Worm (Caenorhabditis elegans) whole organism, L1 larva: Measurements from ENCODE around the gene Y38H8A.2.
A peak's percentile ranks its signal among the peaks of the same experiment; 100 is the strongest.

Experiments used
- C16A3.4 ChIP-seq: fragments of 150-350 bp; optimal IDR thresholded peaks from 2 replicates; lab custom pipeline; 2014; ENCODE audit warnings: missing biosample characterization, missing genetic modification characterization
- C34B4.2 ChIP-seq: sonication (generic microtip); optimal IDR thresholded peaks from 2 replicates; lab custom pipeline; 2017; ENCODE audit warnings: mild to moderate bottlenecking, missing genetic modification characterization, missing compliant biosample characterization
- aha-1 ChIP-seq: fragments of 150-350 bp; optimal IDR thresholded peaks from 2 replicates; lab custom pipeline; 2014; ENCODE audit warnings: missing biosample characterization, missing genetic modification characterization
- alr-1 ChIP-seq: fragments of 200-800 bp; sonication (Bioruptor generic); optimal IDR thresholded peaks from 2 replicates; lab custom pipeline; 2018; ENCODE audit warnings: borderline replicate concordance, mild to moderate bottlenecking, missing genetic modification characterization, missing compliant biosample characterization
- blmp-1 ChIP-seq: fragments of 150-350 bp; optimal IDR thresholded peaks from 2 replicates; lab custom pipeline; 2014; ENCODE audit warnings: missing biosample characterization, missing genetic modification characterization
- ceh-8 ChIP-seq: fragments of 200-800 bp; sonication (Bioruptor generic); optimal IDR thresholded peaks from 2 replicates; lab custom pipeline; 2018; ENCODE audit warnings: mild to moderate bottlenecking, missing genetic modification characterization, moderate library complexity, missing compliant biosample characterization
- ceh-88 ChIP-seq: fragments of 200-800 bp; sonication (Bioruptor generic); IDR thresholded peaks from 2 replicates; pipeline ENCODE4 v1.3.6; 2022; ENCODE audit warnings: missing genetic modification characterization, missing compliant biosample characterization
- dpl-1 ChIP-seq, 3 experiments: fragments of 150-350 bp in 2 of 3; sonication (generic microtip) in 1 of 3; optimal IDR thresholded peaks; 2 replicates each; lab custom pipeline; 2014 to 2017; ENCODE audit warnings: missing biosample characterization in 3 of 3, missing genetic modification characterization in 3 of 3, missing genetic modification reagents in 3 of 3
- efl-1 ChIP-seq, 4 experiments: fragments of 150-350 bp; optimal IDR thresholded peaks in 3 of 4; peaks in 1 of 4; 1 replicate in 1 of 4; 2 replicates in 3 of 4; lab custom pipeline; 2014; ENCODE audit warnings: missing biosample characterization in 2 of 4, missing genetic modification characterization in 2 of 4, missing genetic modification reagents in 2 of 4
- egl-13 ChIP-seq: sonication (generic microtip); optimal IDR thresholded peaks from 2 replicates; lab custom pipeline; 2016; ENCODE audit warnings: missing genotype, missing genetic modification reagents, missing genetic modification characterization, missing compliant biosample characterization
- elt-2 ChIP-seq: sonication (generic microtip); optimal IDR thresholded peaks from 2 replicates; lab custom pipeline; 2016; ENCODE audit warnings: missing genetic modification characterization, mild to moderate bottlenecking, inconsistent platforms, missing compliant biosample characterization, missing genetic modification reagents
- elt-3 ChIP-seq, 6 experiments: fragments of 150-350 bp in 1 of 6; sonication (generic microtip); optimal IDR thresholded peaks; 2 replicates each; lab custom pipeline; 2017 to 2018; ENCODE audit warnings: missing biosample characterization in 6 of 6, missing genetic modification characterization in 6 of 6, inconsistent platforms in 1 of 6
- ets-5 ChIP-seq: fragments of 200-800 bp; sonication (Bioruptor generic); IDR thresholded peaks from 2 replicates; pipeline ENCODE4 v1.3.6; 2022; ENCODE audit warnings: missing genetic modification characterization, missing compliant biosample characterization
- fkh-10 ChIP-seq: sonication (generic microtip); optimal IDR thresholded peaks from 2 replicates; lab custom pipeline; 2017; ENCODE audit warnings: missing biosample characterization, missing genetic modification reagents, missing genetic modification characterization
- fos-1 ChIP-seq: fragments of 150-350 bp; optimal IDR thresholded peaks from 2 replicates; lab custom pipeline; 2014; ENCODE audit warnings: missing biosample characterization, missing genetic modification characterization
- irx-1 ChIP-seq: sonication (generic microtip); optimal IDR thresholded peaks from 2 replicates; lab custom pipeline; 2016; ENCODE audit warnings: missing genetic modification characterization, missing compliant biosample characterization
- lin-13 ChIP-seq: fragments of 150-350 bp; optimal IDR thresholded peaks from 2 replicates; lab custom pipeline; 2014; ENCODE audit warnings: missing biosample characterization, missing genetic modification reagents, missing genetic modification characterization
- lin-14 ChIP-seq: fragments of 200-800 bp; sonication (Bioruptor generic); optimal IDR thresholded peaks from 2 replicates; lab custom pipeline; 2018; ENCODE audit warnings: mild to moderate bottlenecking, missing genetic modification characterization, moderate library complexity, missing compliant biosample characterization
- lir-3 ChIP-seq: sonication (generic microtip); optimal IDR thresholded peaks from 2 replicates; lab custom pipeline; 2016; ENCODE audit warnings: mild to moderate bottlenecking, missing genetic modification characterization, moderate library complexity, missing compliant biosample characterization; ENCODE audit not compliant: poor library complexity
- lsy-2 ChIP-seq, 2 experiments: fragments of 150-350 bp; optimal IDR thresholded peaks; 2 replicates each; lab custom pipeline; 2014; ENCODE audit warnings: missing biosample characterization in 2 of 2, missing genetic modification characterization in 2 of 2
- mep-1 ChIP-seq: fragments of 150-350 bp; optimal IDR thresholded peaks from 2 replicates; lab custom pipeline; 2014; ENCODE audit warnings: missing biosample characterization, missing genetic modification characterization
- nhr-11 ChIP-seq: fragments of 150-350 bp; optimal IDR thresholded peaks from 2 replicates; lab custom pipeline; 2014; ENCODE audit warnings: missing biosample characterization, missing genetic modification characterization
- nhr-47 ChIP-seq: sonication (generic microtip); optimal IDR thresholded peaks from 2 replicates; lab custom pipeline; 2016; ENCODE audit warnings: mild to moderate bottlenecking, missing genetic modification characterization, moderate library complexity, missing compliant biosample characterization
- nhr-71 ChIP-seq: sonication (generic microtip); optimal IDR thresholded peaks from 2 replicates; lab custom pipeline; 2016; ENCODE audit warnings: mild to moderate bottlenecking, missing genetic modification characterization, moderate library complexity, missing compliant biosample characterization
- nhr-76 ChIP-seq: sonication (generic microtip); optimal IDR thresholded peaks from 2 replicates; lab custom pipeline; 2017; ENCODE audit warnings: missing biosample characterization, missing genetic modification characterization
- nhr-77 ChIP-seq: fragments of 150-350 bp; optimal IDR thresholded peaks from 2 replicates; lab custom pipeline; 2014; ENCODE audit warnings: missing biosample characterization, missing genetic modification characterization
- nhr-85 ChIP-seq: sonication (generic microtip); peaks from one replicate; lab custom pipeline; 2016; ENCODE audit warnings: missing genetic modification characterization, inconsistent platforms, missing compliant biosample characterization
- nhr-90 ChIP-seq: sonication (generic microtip); optimal IDR thresholded peaks from 2 replicates; lab custom pipeline; 2016; ENCODE audit warnings: mild to moderate bottlenecking, missing genetic modification characterization, missing compliant biosample characterization; ENCODE audit not compliant: poor library complexity
- pqm-1 ChIP-seq: sonication (generic microtip); optimal IDR thresholded peaks from 3 replicates; lab custom pipeline; 2017; ENCODE audit warnings: missing biosample characterization, missing genetic modification characterization
- rnt-1 ChIP-seq: sonication (generic microtip); optimal IDR thresholded peaks from 2 replicates; lab custom pipeline; 2016; ENCODE audit warnings: mild to moderate bottlenecking, missing genetic modification characterization, moderate library complexity, missing compliant biosample characterization
- snpc-4 ChIP-seq: fragments of 150-350 bp; optimal IDR thresholded peaks from 2 replicates; lab custom pipeline; 2014; ENCODE audit warnings: missing biosample characterization, missing genetic modification characterization
- snu-23 ChIP-seq: sonication (generic microtip); optimal IDR thresholded peaks from 2 replicates; lab custom pipeline; 2016; ENCODE audit warnings: missing genetic modification characterization, missing compliant biosample characterization
- swsn-7 ChIP-seq: sonication (generic microtip); optimal IDR thresholded peaks from 2 replicates; lab custom pipeline; 2016; ENCODE audit warnings: missing genetic modification characterization, missing compliant biosample characterization
- unc-130 ChIP-seq: fragments of 150-350 bp; optimal IDR thresholded peaks from 2 replicates; lab custom pipeline; 2017; ENCODE audit warnings: missing biosample characterization, missing genetic modification characterization, inconsistent platforms
- unc-30 ChIP-seq: sonication (generic microtip); optimal IDR thresholded peaks from 2 replicates; lab custom pipeline; 2017; ENCODE audit warnings: missing biosample characterization, missing genetic modification characterization
- unc-62 ChIP-seq: fragments of 150-350 bp; optimal IDR thresholded peaks from 2 replicates; lab custom pipeline; 2014; ENCODE audit warnings: missing biosample characterization, missing genetic modification reagents, missing genetic modification characterization
- vab-15 ChIP-seq: sonication (generic microtip); optimal IDR thresholded peaks from 2 replicates; lab custom pipeline; 2017; ENCODE audit warnings: missing genotype, mild to moderate bottlenecking, missing genetic modification characterization, missing compliant biosample characterization
- zip-4 ChIP-seq: fragments of 200-800 bp; sonication (Bioruptor generic); optimal IDR thresholded peaks from 2 replicates; lab custom pipeline; 2018; ENCODE audit warnings: mild to moderate bottlenecking, missing genetic modification characterization, moderate library complexity, missing compliant biosample characterization

Gene Y38H8A.2

ce11 chrIV:13487596-13487995 lies 13.4 kb downstream of the Y38H8A.2 start:
- TF ChIP-seq nhr-85: peak; percentile 1
- no peak for TF ChIP-seq pqm-1 (tag; lab: Kevin White, UChicago)
- no peak for TF ChIP-seq C16A3.4 (tag; lab: Kevin White, UChicago)

- TF ChIP-seq lin-14 (GFP tag; lab: Kevin White, UChicago) (no peak), rnt-1 (no peak), unc-30 (tag; lab: Kevin White, UChicago) (no peak), nhr-85 (no peak), snpc-4 (no peak), elt-3 (tag; optimal IDR thresholded peaks at IDR 0.05; lab: Kevin White, UChicago) (no peak), zip-4 (no peak), alr-1 (tag; lab: Kevin White, UChicago) (no peak), elt-2 (tag; lab: Kevin White, UChicago) (no peak), lir-3 (tag; lab: Kevin White, UChicago) (no peak)
Observed at ce11 chrIV:13492271-13492670, 18.0 kb downstream of the Y38H8A.2 start, which contains the start of gene Y45F10A.7. Gene Y45F10A.7 (plus strand): TSS chrIV:13492571.

- TF ChIP-seq irx-1 (tag; lab: Kevin White, UChicago) (no peak), efl-1 (optimal IDR thresholded peaks at IDR 0.05; lab: Kevin White, UChicago) (no peak), efl-1 (GFP tag; optimal IDR thresholded peaks at IDR 0.05 in 1 of 2; lab: Kevin White, UChicago) (peak in 1 of 2 experiments; percentile 90)
Observed at ce11 chrIV:13493719-13494118, 19.5 kb downstream of the Y38H8A.2 start.

ce11 chrIV:13502806-13503363 lies 28.7 kb downstream of the Y38H8A.2 start, which contains the start of gene tbc-9:
Gene tbc-9 (minus strand): TSS chrIV:13502856.
- TF ChIP-seq ceh-8 (GFP tag; lab: Kevin White, UChicago) (no peak), nhr-76 (tag; lab: Kevin White, UChicago) (no peak), nhr-47 (no peak), ets-5 (GFP tag; lab: Robert Waterston, UW) (no peak), ceh-88 (GFP tag; lab: Robert Waterston, UW) (no peak), dpl-1 (GFP tag; optimal IDR thresholded peaks at IDR 0.05; lab: Kevin White, UChicago) (peak in 1 of 3 experiments; percentile 5), snpc-4 (no peak), alr-1 (tag; lab: Kevin White, UChicago) (no peak)

ce11 chrIV:13503365-13504015 lies 29.3 kb downstream of the Y38H8A.2 start:
- peak in 1 of 2 experiments; percentile 13 for TF ChIP-seq lsy-2 (tag; optimal IDR thresholded peaks at IDR 0.05; lab: Kevin White, UChicago)

ce11 chrIV:13505144-13505543 lies 30.9 kb downstream of the Y38H8A.2 start, which contains the start of gene seld-1:
Gene seld-1 (plus strand): TSS chrIV:13505444.
- TF ChIP-seq aha-1: no peak
- no peak for TF ChIP-seq irx-1 (tag; lab: Kevin White, UChicago)
- TF ChIP-seq lin-13: no peak
- no peak for TF ChIP-seq snu-23 (GFP tag; lab: Kevin White, UChicago)
- TF ChIP-seq fos-1 (tag; lab: Kevin White, UChicago): no peak

- TF ChIP-seq nhr-90 (tag; lab: Kevin White, UChicago) (no peak), lsy-2 (tag; optimal IDR thresholded peaks at IDR 0.05; lab: Kevin White, UChicago) (no peak), blmp-1 (no peak), fkh-10 (GFP tag; lab: Kevin White, UChicago) (no peak), nhr-11 (no peak), swsn-7 (tag; lab: Kevin White, UChicago) (no peak), nhr-76 (tag; lab: Kevin White, UChicago) (no peak), elt-2 (tag; lab: Kevin White, UChicago) (no peak), pqm-1 (tag; lab: Kevin White, UChicago) (no peak), nhr-71 (tag; lab: Kevin White, UChicago) (no peak), unc-62 (no peak), vab-15 (no peak), nhr-77 (no peak), mep-1 (tag; lab: Kevin White, UChicago) (no peak), unc-30 (tag; lab: Kevin White, UChicago) (no peak), egl-13 (no peak), C34B4.2 (tag; lab: Kevin White, UChicago) (no peak), unc-130 (no peak)
Observed at ce11 chrIV:13505662-13506061, 31.4 kb downstream of the Y38H8A.2 start, which contains the start of gene nlp-17. Gene nlp-17 (minus strand): TSS chrIV:13505762.
